Fruit fly (Drosophila melanogaster): Measurements from ENCODE around the gene CG34178.

CG34178 gene

DNA sequence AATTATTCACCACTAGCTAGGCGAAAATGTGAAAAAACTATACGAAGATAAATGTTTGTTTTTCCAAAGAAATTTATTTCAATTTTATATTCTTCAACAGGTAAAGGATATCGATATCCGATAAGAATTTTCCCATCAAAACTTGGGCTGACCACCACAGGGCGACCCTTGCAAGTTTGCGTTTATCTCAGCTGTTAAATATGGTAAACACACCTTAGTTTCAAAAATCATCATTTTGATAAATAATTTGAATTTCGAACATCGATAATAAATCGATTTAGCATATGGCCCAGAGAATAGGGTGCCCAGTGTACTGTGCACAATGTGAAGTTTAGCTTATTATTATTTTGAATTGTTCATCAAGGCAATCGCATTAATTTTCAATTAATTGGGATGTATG, 29.6 kb downstream of the CG34178 start, which contains the start of the genes CG15443 and Paris (continued):
- TF ChIP-seq grn (GFP tag; optimal IDR thresholded peaks at IDR 0.05), result no peak
- peak; percentile 65 for TF ChIP-seq CG1603 (tag; optimal IDR thresholded peaks at IDR 0.05)
- peak; percentile 87 for TF ChIP-seq bbx (GFP tag; IDR thresholded peaks at IDR 0.05; ENCODE audit: partially characterized antibody)
- TF ChIP-seq Hr39 (optimal IDR thresholded peaks at IDR 0.05), result no peak
- 0 out of 3 replicates have a peak, but pooled peaks have one; percentile 21 for TF ChIP-seq H15 (GFP tag; IDR thresholded peaks at IDR 0.05)
- no peak for TF ChIP-seq al (GFP tag; IDR thresholded peaks at IDR 0.05)
- peak; percentile 3 for TF ChIP-seq CG10431 (GFP tag; optimal IDR thresholded peaks at IDR 0.05)
- no peak for TF ChIP-seq CG18599 (GFP tag; optimal IDR thresholded peaks at IDR 0.05)
- peak; percentile 28 for TF ChIP-seq CG17359 (tag; optimal IDR thresholded peaks at IDR 0.05)
- peak; percentile 63 for TF ChIP-seq CG13894 (tag; optimal IDR thresholded peaks at IDR 0.05)
- TF ChIP-seq CG2712 (tag; optimal IDR thresholded peaks at IDR 0.05), result peak; percentile 29
- TF ChIP-seq gsb (GFP tag; IDR thresholded peaks at IDR 0.05), result no peak
- TF ChIP-seq CG34224 (GFP tag; IDR thresholded peaks at IDR 0.05; ENCODE audit: partially characterized antibody), result peak; percentile 75
- TF ChIP-seq CG3281 (GFP tag; optimal IDR thresholded peaks at IDR 0.05), result peak; percentile 10
- TF ChIP-seq CG14860 (GFP tag; IDR thresholded peaks at IDR 0.05; ENCODE audit: partially characterized antibody), result peak; percentile 95
- TF ChIP-seq Dll (GFP tag; IDR thresholded peaks at IDR 0.05; ENCODE audit: partially characterized antibody), result peak; percentile 45; the same call in 2 of the 4 replicates
- TF ChIP-seq nerfin-2 (GFP tag; IDR thresholded peaks at IDR 0.05; ENCODE audit: partially characterized antibody), result peak; percentile 90
- no peak for TF ChIP-seq lbe (GFP tag; optimal IDR thresholded peaks at IDR 0.05)
- TF ChIP-seq CG13424 (tag; optimal IDR thresholded peaks at IDR 0.05), result peak; percentile 6
- peak; percentile 82 for TF ChIP-seq sens (GFP tag)
- peak; percentile 9 for TF ChIP-seq CG1233 (GFP tag; optimal IDR thresholded peaks at IDR 0.05)
- TF ChIP-seq ind (GFP tag; optimal IDR thresholded peaks at IDR 0.05), result no peak
- peak; percentile 60 for TF ChIP-seq CG13296 (GFP tag; optimal IDR thresholded peaks at IDR 0.05)
- peak; percentile 75; the same call in 2 of the 3 replicates for TF ChIP-seq zen2 (GFP tag; IDR thresholded peaks at IDR 0.05; ENCODE audit: partially characterized antibody)
- TF ChIP-seq nmo (GFP tag; optimal IDR thresholded peaks at IDR 0.05), result peak; percentile 21
- TF ChIP-seq dimm (GFP tag; IDR thresholded peaks at IDR 0.05), result no peak
- TF ChIP-seq dm (GFP tag; optimal IDR thresholded peaks at IDR 0.05), result peak; percentile 35
- peak; percentile 21 for TF ChIP-seq Meics (GFP tag; optimal IDR thresholded peaks at IDR 0.05)
- TF ChIP-seq sna (GFP tag; IDR thresholded peaks at IDR 0.05; ENCODE audit: partially characterized antibody), result peak; percentile 71
- TF ChIP-seq CG7987 (GFP tag; optimal IDR thresholded peaks at IDR 0.05), result peak; percentile 14
- peak; percentile 16 for TF ChIP-seq NfI (GFP tag; optimal IDR thresholded peaks at IDR 0.05)
- peak; percentile 29 for TF ChIP-seq Myb (GFP tag; optimal IDR thresholded peaks at IDR 0.05)
- peak; percentile 16 for TF ChIP-seq mirr (GFP tag; optimal IDR thresholded peaks at IDR 0.05)
- TF ChIP-seq YL-1 (GFP tag; optimal IDR thresholded peaks at IDR 0.05), result no peak
- TF ChIP-seq gt (GFP tag; IDR thresholded peaks at IDR 0.05), result no peak
- peak; percentile 31; the same call in 1 of the 2 replicates for TF ChIP-seq Rfx (GFP tag; IDR thresholded peaks at IDR 0.05)
- no peak for TF ChIP-seq schlank (tag; optimal IDR thresholded peaks at IDR 0.05)
- TF ChIP-seq CG15601 (tag; optimal IDR thresholded peaks at IDR 0.05), result peak; percentile 3
- TF ChIP-seq Hand (GFP tag; optimal IDR thresholded peaks at IDR 0.05), result no peak
- TF ChIP-seq run (tag; optimal IDR thresholded peaks at IDR 0.05), result no peak
- TF ChIP-seq BtbVII (GFP tag; optimal IDR thresholded peaks at IDR 0.05), result peak; percentile 17
- TF ChIP-seq CG8924 (tag; optimal IDR thresholded peaks at IDR 0.05), result peak; percentile 16
- TF ChIP-seq CG10274 (GFP tag; optimal IDR thresholded peaks at IDR 0.05), result no peak
- no peak for TF ChIP-seq Mad (GFP tag; optimal IDR thresholded peaks at IDR 0.05)
- TF ChIP-seq ato (GFP tag; IDR thresholded peaks at IDR 0.05; ENCODE audit: partially characterized antibody), result peak; percentile 87
- TF ChIP-seq vnd (GFP tag; IDR thresholded peaks at IDR 0.05; ENCODE audit: partially characterized antibody), result peak; percentile 90
- TF ChIP-seq Bgb (GFP tag; IDR thresholded peaks at IDR 0.05; ENCODE audit: partially characterized antibody), result peak; percentile 86
- peak; percentile 69 for TF ChIP-seq MBD-R2 (GFP tag; IDR thresholded peaks at IDR 0.05)
- TF ChIP-seq HHEX (GFP tag; optimal IDR thresholded peaks at IDR 0.05), result peak; percentile 20
